Worm (Caenorhabditis elegans): Measurements from ENCODE around the gene VF13D12L.3.

VF13D12L.3 gene

ce11 chrII:11759277-11759676 is 53.5 kb downstream of the VF13D12L.3 start, which contains the start of the genes F44E5.4 and F44E5.5 (continued):
- TF ChIP-seq tbx-2 (tag; optimal IDR thresholded peaks at IDR 0.05) (peak; percentile 46), pat-9 (tag; optimal IDR thresholded peaks at IDR 0.05) (peak; percentile 46), ceh-22 (tag; optimal IDR thresholded peaks at IDR 0.05) (peak; percentile 48)

- no peak for TF ChIP-seq zip-5 (tag; optimal IDR thresholded peaks at IDR 0.05)
- no peak for TF ChIP-seq madf-2 (tag; optimal IDR thresholded peaks at IDR 0.05)
- TF ChIP-seq hlh-13 (GFP tag; optimal IDR thresholded peaks at IDR 0.05) = no peak
- no peak for TF ChIP-seq ztf-16 (tag; optimal IDR thresholded peaks at IDR 0.05)
- TF ChIP-seq fkh-10 (GFP tag; optimal IDR thresholded peaks at IDR 0.05) = no peak
- TF ChIP-seq ceh-31 (tag; optimal IDR thresholded peaks at IDR 0.05) = no peak
- no peak for TF ChIP-seq mec-3 (tag; optimal IDR thresholded peaks at IDR 0.05; ENCODE audit: borderline replicate concordance)
Measured at ce11 chrII:11761806-11762512, 56.1 kb downstream of the VF13D12L.3 start.

All from whole organism, late embryonic.